Worm (Caenorhabditis elegans) whole organism, L2 larva: ENCODE measurements around the gene sysm-1.

Experiments
- F13H6.1 ChIP-seq: sonication (generic microtip); optimal IDR thresholded peaks from 2 replicates; lab custom pipeline; 2016; ENCODE audit warnings: missing genetic modification characterization, missing compliant biosample characterization
- alr-1 ChIP-seq: fragments of 150-350 bp; optimal IDR thresholded peaks from 2 replicates; lab custom pipeline; 2014; ENCODE audit warnings: missing biosample characterization, missing genetic modification characterization
- aly-2 ChIP-seq: fragments of 150-350 bp; optimal IDR thresholded peaks from 2 replicates; lab custom pipeline; 2014; ENCODE audit warnings: missing biosample characterization, missing genetic modification characterization
- ama-1 ChIP-seq: fragments of 150-350 bp; optimal IDR thresholded peaks from 2 replicates; lab custom pipeline; 2018; ENCODE audit warnings: inconsistent platforms
- blmp-1 ChIP-seq: sonication (generic microtip); optimal IDR thresholded peaks from 2 replicates; lab custom pipeline; 2017; ENCODE audit warnings: missing genetic modification characterization, mild to moderate bottlenecking, missing compliant biosample characterization, antibody characterized with exemption, moderate library complexity; ENCODE audit not compliant: insufficient read depth
- ceh-16 ChIP-seq: fragments of 150-350 bp; optimal IDR thresholded peaks from 2 replicates; lab custom pipeline; 2014; ENCODE audit warnings: missing biosample characterization, missing genetic modification characterization
- crh-2 ChIP-seq: sonication (generic microtip); optimal IDR thresholded peaks from 2 replicates; lab custom pipeline; 2017; ENCODE audit warnings: missing biosample characterization, missing genetic modification characterization
- dmd-4 ChIP-seq: sonication (generic microtip); optimal IDR thresholded peaks from 2 replicates; lab custom pipeline; 2017; ENCODE audit warnings: missing biosample characterization, missing genetic modification characterization
- egl-27 ChIP-seq: sonication (generic microtip); optimal IDR thresholded peaks from 3 replicates; lab custom pipeline; 2017; ENCODE audit warnings: missing biosample characterization, missing genetic modification reagents, missing genetic modification characterization
- elt-3 ChIP-seq: sonication (generic microtip); optimal IDR thresholded peaks from 2 replicates; lab custom pipeline; 2017; ENCODE audit warnings: missing biosample characterization, missing genetic modification characterization
- fos-1 ChIP-seq: fragments of 150-350 bp; optimal IDR thresholded peaks from 2 replicates; lab custom pipeline; 2014; ENCODE audit warnings: missing biosample characterization, missing genetic modification characterization
- lin-11 ChIP-seq: fragments of 150-350 bp; sonication (generic microtip); optimal IDR thresholded peaks from 2 replicates; lab custom pipeline; 2014; ENCODE audit warnings: missing biosample characterization, missing genetic modification characterization, inconsistent platforms, mixed read lengths
- lsy-2 ChIP-seq, 2 experiments: fragments of 150-350 bp in 1 of 2; sonication (generic microtip) in 1 of 2; optimal IDR thresholded peaks; 2 replicates each; lab custom pipeline; 2014 to 2017; ENCODE audit warnings: missing biosample characterization in 2 of 2, missing genetic modification characterization in 2 of 2
- mab-5 ChIP-seq: fragments of 150-350 bp; optimal IDR thresholded peaks from 2 replicates; lab custom pipeline; 2014; ENCODE audit warnings: missing biosample characterization, missing genetic modification characterization
- mbf-1 ChIP-seq: sonication (generic microtip); optimal IDR thresholded peaks from 2 replicates; lab custom pipeline; 2017; ENCODE audit warnings: missing biosample characterization, missing genetic modification characterization
- mdl-1 ChIP-seq, 2 experiments: fragments of 150-350 bp in 1 of 2; sonication (generic microtip) in 1 of 2; optimal IDR thresholded peaks; 2 replicates each; lab custom pipeline; 2017; ENCODE audit warnings: missing biosample characterization in 2 of 2, missing genetic modification characterization in 2 of 2
- nhr-10 ChIP-seq: sonication (generic microtip); optimal IDR thresholded peaks from 2 replicates; lab custom pipeline; 2017; ENCODE audit warnings: missing biosample characterization, missing genetic modification characterization
- nhr-11 ChIP-seq: fragments of 150-350 bp; optimal IDR thresholded peaks from 2 replicates; lab custom pipeline; 2014; ENCODE audit warnings: missing biosample characterization, missing genetic modification characterization
- nhr-12 ChIP-seq: fragments of 150-350 bp; optimal IDR thresholded peaks from 2 replicates; lab custom pipeline; 2014; ENCODE audit warnings: missing biosample characterization, missing genetic modification characterization
- nhr-129 ChIP-seq: fragments of 150-350 bp; optimal IDR thresholded peaks from 2 replicates; lab custom pipeline; 2014; ENCODE audit warnings: missing biosample characterization, missing genetic modification characterization
- nhr-21 ChIP-seq: fragments of 150-350 bp; optimal IDR thresholded peaks from 2 replicates; lab custom pipeline; 2014; ENCODE audit warnings: missing biosample characterization, missing genetic modification characterization
- nhr-237 ChIP-seq: fragments of 150-350 bp; optimal IDR thresholded peaks from 2 replicates; lab custom pipeline; 2014; ENCODE audit warnings: missing biosample characterization, missing genetic modification characterization
- nhr-6 ChIP-seq: fragments of 150-350 bp; optimal IDR thresholded peaks from 2 replicates; lab custom pipeline; 2014; ENCODE audit warnings: missing biosample characterization, missing genetic modification characterization
- nhr-77 ChIP-seq: fragments of 150-350 bp; optimal IDR thresholded peaks from 2 replicates; lab custom pipeline; 2014; ENCODE audit warnings: missing biosample characterization, missing genetic modification characterization
- skn-1 ChIP-seq: sonication (generic microtip); optimal IDR thresholded peaks from 2 replicates; lab custom pipeline; 2017; ENCODE audit warnings: missing biosample characterization, missing genetic modification characterization
- sma-3 ChIP-seq: sonication (generic microtip); optimal IDR thresholded peaks from 2 replicates; lab custom pipeline; 2016; ENCODE audit warnings: missing genetic modification reagents, missing genetic modification characterization, missing compliant biosample characterization
- sma-9 ChIP-seq, 2 experiments: fragments of 150-350 bp in 1 of 2; sonication (generic microtip) in 1 of 2; optimal IDR thresholded peaks; 2 replicates each; lab custom pipeline; 2014 to 2016; ENCODE audit warnings: missing genetic modification characterization in 2 of 2, mild to moderate bottlenecking in 1 of 2, missing biosample characterization in 1 of 2, missing compliant biosample characterization in 1 of 2, missing genetic modification reagents in 1 of 2, moderate library complexity in 1 of 2
- snpc-4 ChIP-seq: fragments of 150-350 bp; optimal IDR thresholded peaks from 2 replicates; lab custom pipeline; 2014; ENCODE audit warnings: missing biosample characterization, missing genetic modification characterization
- unc-55 ChIP-seq: fragments of 150-350 bp; sonication (generic microtip); optimal IDR thresholded peaks from 3 replicates; lab custom pipeline; 2014; ENCODE audit warnings: missing biosample characterization, missing genetic modification reagents, missing genetic modification characterization
- unc-62 ChIP-seq: fragments of 150-350 bp; optimal IDR thresholded peaks from 2 replicates; lab custom pipeline; 2014; ENCODE audit warnings: missing biosample characterization, missing genetic modification reagents, missing genetic modification characterization
- zag-1 ChIP-seq: fragments of 150-350 bp; optimal IDR thresholded peaks from 2 replicates; lab custom pipeline; 2014; ENCODE audit warnings: missing biosample characterization, missing genetic modification characterization
- ztf-1 ChIP-seq: fragments of 200-800 bp; sonication (Bioruptor generic); conservative IDR thresholded peaks from 2 replicates; pipeline ENCODE4 v1.3.6; 2022; ENCODE audit warnings: missing genetic modification characterization, missing compliant biosample characterization
- ztf-11 ChIP-seq: sonication (generic microtip); optimal IDR thresholded peaks from 2 replicates; lab custom pipeline; 2017; ENCODE audit warnings: missing biosample characterization, missing genetic modification characterization
- ztf-4 ChIP-seq: fragments of 150-350 bp; optimal IDR thresholded peaks from 2 replicates; lab custom pipeline; 2014; ENCODE audit warnings: missing biosample characterization, missing genetic modification characterization

The sysm-1 gene

DNA sequence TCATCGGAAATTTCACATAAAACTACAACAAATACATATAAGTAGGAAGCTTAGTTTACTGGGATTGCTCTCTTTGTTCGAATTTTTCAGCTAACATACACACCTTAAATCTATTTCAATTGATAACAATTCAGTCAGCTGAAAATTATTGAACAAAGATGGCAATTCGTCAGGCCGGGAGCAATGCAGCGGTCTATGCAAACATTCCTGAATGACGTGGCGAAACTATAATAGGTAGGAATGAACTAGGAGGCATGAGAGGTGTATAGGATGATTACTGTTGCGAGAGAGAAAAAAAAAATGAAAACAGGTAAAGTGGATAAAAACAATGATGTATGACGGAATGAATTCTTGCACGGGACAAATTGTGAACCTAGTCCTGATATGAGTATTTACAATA, 40.9 kb downstream of the sysm-1 start:
- TF ChIP-seq nhr-11 (tag; lab: Kevin White, UChicago): no peak
- peak; percentile 71 for TF ChIP-seq fos-1 (tag; lab: Kevin White, UChicago)
- TF ChIP-seq, all 48 proteins: peak for 1

DNA sequence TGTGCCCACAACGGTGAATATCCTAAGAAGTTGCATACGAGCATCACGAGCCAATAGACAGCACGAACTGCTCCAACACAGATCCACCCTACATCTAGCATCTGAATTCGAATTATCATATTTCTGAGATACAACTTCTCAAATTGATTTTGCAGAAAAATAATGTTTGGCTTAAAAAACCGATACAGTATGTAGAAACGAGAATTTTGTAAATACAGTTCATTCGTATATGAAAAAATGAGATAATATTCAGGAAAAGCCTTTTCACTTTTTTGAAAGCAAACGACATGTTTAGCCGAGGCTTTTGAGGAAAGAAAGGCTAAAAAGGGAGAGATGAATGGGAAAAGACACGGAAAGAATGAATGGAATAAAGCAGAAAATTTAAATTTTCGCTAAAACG, 41.7 kb downstream of the sysm-1 start, which contains the start of gene F37B12.3:
Gene F37B12.3 (minus strand): TSS at position 101 of the 400 bp plus-strand sequence.
- TF ChIP-seq F13H6.1 (no peak), dmd-4 (no peak), blmp-1 (tag; lab: Kevin White, UChicago) (no peak), nhr-10 (tag; lab: Kevin White, UChicago) (no peak), nhr-12 (tag; lab: Kevin White, UChicago) (no peak), crh-2 (tag; lab: Kevin White, UChicago) (no peak), unc-62 (GFP tag; lab: Kevin White, UChicago) (no peak), nhr-237 (tag; lab: Kevin White, UChicago) (no peak)
- TF ChIP-seq, all 48 proteins: peak for 0

DNA sequence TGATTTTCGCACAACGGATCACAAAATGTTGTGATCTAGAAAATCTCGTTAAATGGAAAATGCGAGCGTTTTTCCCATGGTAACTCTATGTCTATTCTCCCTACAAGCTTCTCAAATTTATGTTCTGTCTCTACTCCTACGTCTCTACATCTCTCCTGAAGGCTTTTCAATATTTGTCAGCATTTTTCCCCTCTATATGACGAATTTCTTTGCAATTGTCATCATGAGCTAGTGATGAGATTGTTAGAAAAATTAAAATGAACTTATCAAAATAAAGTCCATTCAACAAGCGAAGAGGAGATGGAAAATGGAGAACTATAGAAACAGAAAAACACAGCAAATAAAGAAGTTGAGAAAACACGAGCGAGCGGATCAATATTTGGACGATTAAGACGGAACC, 44.3 kb downstream of the sysm-1 start:
- TF ChIP-seq lsy-2 (tag; optimal IDR thresholded peaks at IDR 0.05; lab: Kevin White, UChicago) (no peak), skn-1 (peak; percentile 94), fos-1 (tag; lab: Kevin White, UChicago) (peak; percentile 15)

DNA sequence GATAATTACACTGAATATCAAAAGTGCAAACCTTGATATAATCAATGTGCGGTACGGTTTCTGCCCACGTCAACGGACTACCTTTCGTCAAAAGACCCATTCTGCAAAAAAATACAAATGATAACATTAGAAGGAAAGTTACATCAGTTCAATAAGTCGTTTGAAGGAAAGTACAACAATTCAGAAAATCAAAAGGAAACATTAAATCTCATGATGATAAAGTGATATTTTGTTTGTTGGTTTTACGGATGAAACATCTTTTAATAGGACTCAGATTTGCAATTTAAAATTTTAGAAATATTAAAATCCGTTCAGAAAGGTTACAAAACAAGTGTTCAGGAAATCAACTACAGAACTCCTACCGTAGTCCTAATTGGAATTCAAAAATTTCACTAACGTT, 44.8 kb downstream of the sysm-1 start, which contains the start of gene gcs-1:
Gene gcs-1 (minus strand): TSS at position 101 of the 400 bp plus-strand sequence.
- TF ChIP-seq ceh-16 (tag; lab: Kevin White, UChicago) (no peak), alr-1 (tag; lab: Kevin White, UChicago) (no peak), unc-55 (no peak), nhr-21 (tag; lab: Kevin White, UChicago) (no peak), nhr-237 (tag; lab: Kevin White, UChicago) (no peak), zag-1 (tag; lab: Kevin White, UChicago) (no peak), lin-11 (tag; lab: Kevin White, UChicago) (no peak), nhr-129 (tag; lab: Kevin White, UChicago) (no peak), nhr-11 (tag; lab: Kevin White, UChicago) (no peak), F13H6.1 (no peak), nhr-6 (tag; lab: Kevin White, UChicago) (no peak), ztf-4 (tag; lab: Kevin White, UChicago) (no peak), mdl-1 (tag; optimal IDR thresholded peaks at IDR 0.05; lab: Kevin White, UChicago) (no peak), elt-3 (no peak), mbf-1 (tag; lab: Kevin White, UChicago) (no peak), mab-5 (no peak)

DNA sequence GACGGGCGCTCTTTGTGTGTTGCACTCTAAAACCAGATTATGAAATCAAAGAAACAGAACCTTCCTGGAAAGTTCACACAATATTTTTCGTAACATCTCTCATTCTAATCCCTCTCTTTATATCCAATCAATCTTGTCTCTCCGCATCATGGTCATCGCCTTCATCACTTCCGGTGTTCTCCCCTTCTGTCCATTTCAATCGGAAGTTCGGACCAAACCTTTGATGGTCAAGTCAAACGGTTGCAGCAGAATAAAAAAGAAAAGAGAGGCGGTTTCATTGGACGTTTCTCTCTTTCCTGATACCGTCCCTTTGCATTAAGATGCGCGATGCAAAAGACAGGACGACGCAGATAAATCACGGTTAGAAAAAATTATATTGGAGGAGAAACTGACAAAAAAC, 50.0 kb downstream of the sysm-1 start:
- TF ChIP-seq ama-1 (lab: Kevin White, UChicago) (no peak), nhr-12 (tag; lab: Kevin White, UChicago) (no peak), sma-3 (GFP tag; lab: Kevin White, UChicago) (peak; percentile 12), lin-11 (tag; lab: Kevin White, UChicago) (no peak), ztf-4 (tag; lab: Kevin White, UChicago) (no peak), aly-2 (tag; lab: Kevin White, UChicago) (no peak), nhr-6 (tag; lab: Kevin White, UChicago) (no peak), alr-1 (tag; lab: Kevin White, UChicago) (no peak), nhr-21 (tag; lab: Kevin White, UChicago) (peak; percentile 81), skn-1 (no peak), ztf-1 (GFP tag; lab: Robert Waterston, UW) (no peak), egl-27 (tag; lab: Kevin White, UChicago) (peak; percentile 52), snpc-4 (no peak), mdl-1 (tag; optimal IDR thresholded peaks at IDR 0.05; lab: Kevin White, UChicago) (no peak), ztf-11 (no peak), nhr-77 (tag; lab: Kevin White, UChicago) (no peak), blmp-1 (tag; lab: Kevin White, UChicago) (no peak), sma-9 (GFP tag; optimal IDR thresholded peaks at IDR 0.05; lab: Kevin White, UChicago) (no peak), sma-9 (tag; optimal IDR thresholded peaks at IDR 0.05; lab: Kevin White, UChicago) (no peak)
